Fruit fly (Drosophila melanogaster): Measurements from ENCODE around the gene heca.

- no peak for TF ChIP-seq psq (optimal IDR thresholded peaks at IDR 0.05)
- no peak for TF ChIP-seq ttk (optimal IDR thresholded peaks at IDR 0.05)
- TF ChIP-seq h (optimal IDR thresholded peaks at IDR 0.05) = no peak
- TF ChIP-seq Sin3A (optimal IDR thresholded peaks at IDR 0.05) = no peak
- no peak for TF ChIP-seq insv (optimal IDR thresholded peaks at IDR 0.05)
Measured at dm6 chr3R:30264671-30265282, 13.0 kb upstream of the heca start.

Data from Kc167 (cell line).